Fruit fly (Drosophila melanogaster) whole organism, embryonic: Measurements from ENCODE around the gene CG6927.

Experiments
- Bgb ChIP-seq: fragments of 200-800 bp; sonication (Bioruptor generic); IDR thresholded peaks from 2 replicates; pipeline ENCODE4 v1.3.6; 2022; ENCODE audit warnings: missing biosample characterization, missing genetic modification characterization; ENCODE audit not compliant: partially characterized antibody
- CG10565 ChIP-seq: fragments of 200-800 bp; sonication (Bioruptor generic); optimal IDR thresholded peaks from 3 replicates; lab custom pipeline; 2016; ENCODE audit warnings: missing biosample characterization, mild to moderate bottlenecking, missing genetic modification characterization
- CG10959 ChIP-seq: fragments of 200-800 bp; sonication (Bioruptor generic); IDR thresholded peaks from 2 replicates; pipeline ENCODE4 v1.3.6; 2022; ENCODE audit warnings: missing biosample characterization, missing genetic modification characterization
- CG11093 ChIP-seq: fragments of 200-800 bp; sonication (Bioruptor generic); IDR thresholded peaks from 3 replicates; pipeline ENCODE4 v1.3.6; 2022; ENCODE audit warnings: missing biosample characterization, missing genetic modification characterization
- CG11247 ChIP-seq: fragments of 200-800 bp; sonication (Bioruptor generic); IDR thresholded peaks from 2 replicates; pipeline ENCODE4 v1.3.6; 2022; ENCODE audit warnings: missing biosample characterization, missing genetic modification characterization
- CG12769 ChIP-seq: fragments of 200-800 bp; sonication (Bioruptor generic); optimal IDR thresholded peaks from 2 replicates; lab custom pipeline; 2019; ENCODE audit warnings: missing biosample characterization, mild to moderate bottlenecking, missing genetic modification characterization, moderate library complexity
- CG12942 ChIP-seq: fragments of 200-800 bp; sonication (Bioruptor generic); optimal IDR thresholded peaks from 3 replicates; lab custom pipeline; 2016; ENCODE audit warnings: missing biosample characterization, missing genetic modification characterization
- CG13424 ChIP-seq: fragments of 200-800 bp; sonication (Bioruptor generic); optimal IDR thresholded peaks from 2 replicates; lab custom pipeline; 2019; ENCODE audit warnings: missing biosample characterization, mild to moderate bottlenecking, missing genetic modification characterization, moderate library complexity
- CG14050 ChIP-seq: fragments of 200-800 bp; sonication (Bioruptor generic); IDR thresholded peaks from 3 replicates; pipeline ENCODE4 v1.3.6; 2022; ENCODE audit warnings: missing biosample characterization, missing genetic modification characterization
- CG15479 ChIP-seq: fragments of 200-800 bp; sonication (Bioruptor generic); optimal IDR thresholded peaks from 3 replicates; lab custom pipeline; 2019; ENCODE audit warnings: missing biosample characterization, mild to moderate bottlenecking, missing genetic modification characterization, moderate library complexity
- CG1603 ChIP-seq: fragments of 200-800 bp; sonication (Bioruptor generic); optimal IDR thresholded peaks from 2 replicates; lab custom pipeline; 2019; ENCODE audit warnings: missing biosample characterization, mild to moderate bottlenecking, missing genetic modification characterization, moderate library complexity
- CG17385 ChIP-seq: fragments of 200-800 bp; sonication (Bioruptor generic); optimal IDR thresholded peaks from 3 replicates; lab custom pipeline; 2018; ENCODE audit warnings: missing biosample characterization, mild to moderate bottlenecking, missing genetic modification characterization
- CG17568 ChIP-seq: fragments of 200-800 bp; sonication (Bioruptor generic); optimal IDR thresholded peaks from 2 replicates; lab custom pipeline; 2018; ENCODE audit warnings: missing biosample characterization, mild to moderate bottlenecking, missing genetic modification characterization, moderate library complexity
- CG17829 ChIP-seq: fragments of 200-800 bp; optimal IDR thresholded peaks from 2 replicates; lab custom pipeline; 2019; ENCODE audit warnings: missing biosample characterization, mild to moderate bottlenecking, missing genetic modification characterization, moderate library complexity
- CG18599 ChIP-seq: fragments of 200-800 bp; sonication (Bioruptor generic); optimal IDR thresholded peaks from 3 replicates; lab custom pipeline; 2017; ENCODE audit warnings: missing biosample characterization, missing genetic modification characterization, mild to moderate bottlenecking, moderate library complexity, missing genetic modification reagents
- CG2678 ChIP-seq: fragments of 200-800 bp; sonication (Bioruptor generic); optimal IDR thresholded peaks from 3 replicates; lab custom pipeline; 2019; ENCODE audit warnings: missing biosample characterization, mild to moderate bottlenecking, missing genetic modification characterization, moderate library complexity
- CG30431 ChIP-seq: fragments of 200-800 bp; sonication (Bioruptor generic); optimal IDR thresholded peaks from 2 replicates; lab custom pipeline; 2017; ENCODE audit warnings: missing biosample characterization, missing genetic modification characterization
- CG31441 ChIP-seq: fragments of 200-800 bp; sonication (Bioruptor generic); IDR thresholded peaks from 2 replicates; pipeline ENCODE4 v1.3.6; 2022; ENCODE audit warnings: missing biosample characterization, missing genetic modification characterization
- CG4404 ChIP-seq: fragments of 200-800 bp; sonication (Bioruptor generic); IDR thresholded peaks from 2 replicates; pipeline ENCODE4 v1.3.6; 2022; ENCODE audit warnings: missing biosample characterization, missing genetic modification characterization
- CG4617 ChIP-seq: fragments of 200-800 bp; sonication (Bioruptor generic); optimal IDR thresholded peaks from 3 replicates; lab custom pipeline; 2016; ENCODE audit warnings: missing biosample characterization, missing genetic modification characterization, borderline replicate concordance
- CG4854 ChIP-seq: fragments of 200-800 bp; sonication (Bioruptor generic); optimal IDR thresholded peaks from 2 replicates; lab custom pipeline; 2016; ENCODE audit warnings: missing biosample characterization, missing genetic modification characterization, inconsistent platforms
- CG5180 ChIP-seq: fragments of 200-800 bp; sonication (Bioruptor generic); optimal IDR thresholded peaks from 3 replicates; lab custom pipeline; 2017; ENCODE audit warnings: missing biosample characterization, missing genetic modification characterization, mild to moderate bottlenecking, moderate library complexity, missing genetic modification reagents
- CG6683 ChIP-seq: fragments of 200-800 bp; sonication (Bioruptor generic); optimal IDR thresholded peaks from 2 replicates; lab custom pipeline; 2017; ENCODE audit warnings: missing biosample characterization, mild to moderate bottlenecking, missing genetic modification characterization, missing genetic modification reagents
- CG6689 ChIP-seq: fragments of 200-800 bp; sonication (Bioruptor generic); IDR thresholded peaks from 2 replicates; pipeline ENCODE4 v1.3.6; 2022; ENCODE audit warnings: missing biosample characterization, missing genetic modification characterization
- CG7357 ChIP-seq: fragments of 200-800 bp; sonication (Bioruptor generic); IDR thresholded peaks from 3 replicates; pipeline ENCODE4 v1.3.6; 2022; ENCODE audit warnings: missing biosample characterization, missing genetic modification characterization
- CG9876 ChIP-seq: fragments of 200-800 bp; sonication (Bioruptor generic); optimal IDR thresholded peaks from 2 replicates; lab custom pipeline; 2016; ENCODE audit warnings: missing biosample characterization, missing genetic modification characterization
- CrebB ChIP-seq: fragments of 200-800 bp; sonication (Bioruptor generic); optimal IDR thresholded peaks from 3 replicates; lab custom pipeline; 2018; ENCODE audit warnings: missing biosample characterization, mild to moderate bottlenecking, missing genetic modification characterization
- D ChIP-seq, 2 experiments: fragments of 200-800 bp in 1 of 2; fragments of >200 bp in 1 of 2; sonication (Bioruptor generic) in 1 of 2; optimal IDR thresholded peaks; 2 replicates in 1 of 2; 3 replicates in 1 of 2; lab custom pipeline; 2017; ENCODE audit warnings: mild to moderate bottlenecking in 1 of 2, missing biosample characterization in 1 of 2, missing genetic modification characterization in 1 of 2, missing genetic modification reagents in 1 of 2
- Dp ChIP-seq: fragments of 200-800 bp; sonication (Bioruptor generic); optimal IDR thresholded peaks from 2 replicates; lab custom pipeline; 2018; ENCODE audit warnings: missing biosample characterization, mild to moderate bottlenecking, missing genetic modification characterization, moderate library complexity
- Fer2 ChIP-seq: fragments of 200-800 bp; sonication (Bioruptor generic); optimal IDR thresholded peaks from 2 replicates; lab custom pipeline; 2018; ENCODE audit warnings: missing biosample characterization, mild to moderate bottlenecking, missing genetic modification characterization, moderate library complexity
- HLH4C ChIP-seq: fragments of 200-800 bp; sonication (Bioruptor generic); IDR thresholded peaks from 3 replicates; pipeline ENCODE4 v1.3.6; 2022; ENCODE audit warnings: missing biosample characterization, missing genetic modification characterization; ENCODE audit not compliant: partially characterized antibody
- HLH54F ChIP-seq: fragments of 200-800 bp; sonication (Bioruptor generic); optimal IDR thresholded peaks from 3 replicates; lab custom pipeline; 2016; ENCODE audit warnings: missing biosample characterization, missing genetic modification characterization
- MBD-R2 ChIP-seq: fragments of 200-800 bp; sonication (Bioruptor generic); IDR thresholded peaks from 2 replicates; pipeline ENCODE4 v1.3.6; 2022; ENCODE audit warnings: missing biosample characterization, missing genetic modification characterization
- Med ChIP-seq: fragments of 200-800 bp; sonication (Bioruptor generic); peaks from one replicate; lab custom pipeline; 2016; ENCODE audit warnings: missing biosample characterization, missing genetic modification characterization, mild to moderate bottlenecking, inconsistent platforms, moderate library complexity
- Rfx ChIP-seq: fragments of 200-800 bp; sonication (Bioruptor generic); IDR thresholded peaks from 2 replicates; pipeline ENCODE4 v1.3.6; 2022; ENCODE audit warnings: missing biosample characterization, missing genetic modification characterization
- Sin3A ChIP-seq: fragments of >200 bp; optimal IDR thresholded peaks from 2 replicates; lab custom pipeline; 2018
- ac ChIP-seq: fragments of 200-800 bp; sonication (Bioruptor generic); optimal IDR thresholded peaks from 3 replicates; lab custom pipeline; 2017; ENCODE audit warnings: missing biosample characterization, mild to moderate bottlenecking, missing genetic modification characterization
- amos ChIP-seq: fragments of 200-800 bp; sonication (Bioruptor generic); IDR thresholded peaks from 2 replicates; pipeline ENCODE4 v1.3.6; 2022; ENCODE audit warnings: missing biosample characterization, missing genetic modification characterization; ENCODE audit not compliant: partially characterized antibody
- ase ChIP-seq: fragments of 200-800 bp; sonication (Bioruptor generic); IDR thresholded peaks from 3 replicates; pipeline ENCODE4 v1.3.6; 2022; ENCODE audit warnings: missing biosample characterization, missing genetic modification characterization
- bsh ChIP-seq, 2 experiments: fragments of 200-800 bp; sonication (Bioruptor generic); optimal IDR thresholded peaks; 2 replicates each; lab custom pipeline; 2017 to 2018; ENCODE audit warnings: mild to moderate bottlenecking in 2 of 2, missing biosample characterization in 2 of 2, missing genetic modification characterization in 2 of 2, moderate library complexity in 1 of 2
- esg ChIP-seq: fragments of 200-800 bp; sonication (Bioruptor generic); conservative IDR thresholded peaks from 2 replicates; pipeline ENCODE4 v1.3.6; 2022; ENCODE audit warnings: missing biosample characterization, missing genetic modification characterization
- ewg ChIP-seq: fragments of 200-800 bp; sonication (Bioruptor generic); optimal IDR thresholded peaks from 3 replicates; lab custom pipeline; 2017; ENCODE audit warnings: mild to moderate bottlenecking, missing biosample characterization, missing genetic modification reagents, missing genetic modification characterization
- gcm ChIP-seq: fragments of 200-800 bp; sonication (Bioruptor generic); optimal IDR thresholded peaks from 2 replicates; lab custom pipeline; 2019; ENCODE audit warnings: missing biosample characterization, mild to moderate bottlenecking, missing genetic modification characterization, moderate library complexity
- maf-S ChIP-seq: fragments of 200-800 bp; sonication (Bioruptor generic); optimal IDR thresholded peaks from 2 replicates; lab custom pipeline; 2016; ENCODE audit warnings: missing biosample characterization, missing genetic modification characterization
- pan ChIP-seq, 4 experiments: fragments of >200 bp in 3 of 4; fragments of 200-800 bp in 1 of 4; sonication (Bioruptor generic) in 1 of 4; optimal IDR thresholded peaks in 3 of 4; IDR thresholded peaks in 1 of 4; 2 replicates each; pipeline versions ENCODE4 v1.3.6 to Lab custom; 2017 to 2022; ENCODE audit warnings: missing biosample characterization in 2 of 4, missing genetic modification characterization in 2 of 4, mixed read lengths in 1 of 4
- pho ChIP-seq: fragments of 200-800 bp; sonication (Bioruptor generic); optimal IDR thresholded peaks from 2 replicates; lab custom pipeline; 2016; ENCODE audit warnings: missing biosample characterization, missing genetic modification characterization
- stwl ChIP-seq: fragments of 200-800 bp; sonication (Bioruptor generic); optimal IDR thresholded peaks from 3 replicates; lab custom pipeline; 2018; ENCODE audit warnings: missing biosample characterization, mild to moderate bottlenecking, missing genetic modification characterization, moderate library complexity
- tna ChIP-seq: fragments of 200-800 bp; sonication (Bioruptor generic); IDR thresholded peaks from 2 replicates; pipeline ENCODE4 v1.3.6; 2022; ENCODE audit warnings: missing biosample characterization, missing genetic modification characterization; ENCODE audit not compliant: partially characterized antibody
- vvl ChIP-seq: fragments of 200-800 bp; sonication (Bioruptor generic); IDR thresholded peaks from 2 replicates; pipeline ENCODE4 v1.3.6; 2022; ENCODE audit warnings: missing biosample characterization, missing genetic modification characterization

CG6927 gene

dm6 chrX:4906573-4906972, at the start of gene CG6927 (continued):
- TF ChIP-seq HLH4C (no peak), D (optimal IDR thresholded peaks at IDR 0.05; lab: Kevin White, UChicago) (no peak), D (GFP tag; optimal IDR thresholded peaks at IDR 0.05; lab: Kevin White, UChicago) (no peak), bsh (GFP tag; optimal IDR thresholded peaks at IDR 0.05; lab: Kevin White, UChicago) (peak in 1 of 2 experiments; percentile 70), CG6683 (GFP tag; lab: Kevin White, UChicago) (no peak), Rfx (peak; percentile 90), CG14050 (GFP tag; lab: Robert Waterston, UW) (peak; percentile 88), CG5180 (no peak), CG18599 (GFP tag; lab: Kevin White, UChicago) (peak; percentile 63), ase (peak; percentile 87), Bgb (GFP tag; lab: Robert Waterston, UW) (no peak), pho (no peak), Dp (peak; percentile 69), CG12769 (tag; lab: Kevin White, UChicago) (peak; percentile 67), CG15479 (GFP tag; lab: Kevin White, UChicago) (no peak), maf-S (GFP tag; lab: Kevin White, UChicago) (no peak), MBD-R2 (GFP tag; lab: Robert Waterston, UW) (peak; percentile 71), CG31441 (peak; percentile 57; the same call in 1 of the 2 replicates), CG17829 (peak; percentile 66), CG2678 (peak; percentile 79), Fer2 (tag; lab: Kevin White, UChicago) (no peak), HLH54F (GFP tag; lab: Kevin White, UChicago) (no peak), esg (GFP tag; lab: Robert Waterston, UW) (peak; percentile 91), CG4854 (GFP tag; lab: Kevin White, UChicago) (no peak), CG10565 (GFP tag; lab: Kevin White, UChicago) (no peak), CG9876 (GFP tag; lab: Kevin White, UChicago) (no peak), CG4617 (no peak), CG17385 (GFP tag; lab: Kevin White, UChicago) (peak; percentile 47), amos (GFP tag; lab: Robert Waterston, UW) (no peak), CG6689 (GFP tag; lab: Robert Waterston, UW) (peak; percentile 97), CG17568 (GFP tag; lab: Kevin White, UChicago) (no peak), ewg (GFP tag; lab: Kevin White, UChicago) (peak; percentile 29), Sin3A (no peak), pan (optimal IDR thresholded peaks at IDR 0.05; lab: Kevin White, UChicago) (no peak), pan (GFP tag; optimal IDR thresholded peaks at IDR 0.05 in 1 of 2, IDR thresholded peaks at IDR 0.05 in 1 of 2) (peak in 1 of 2 experiments; percentile 95), Med (peak; percentile 43), vvl (GFP tag; lab: Robert Waterston, UW) (peak; percentile 96), CG13424 (tag; lab: Kevin White, UChicago) (peak; percentile 74), CG1603 (tag; lab: Kevin White, UChicago) (peak; percentile 69), CG10959 (peak; percentile 38; the same call in 1 of the 2 replicates), CrebB (tag; lab: Kevin White, UChicago) (no peak), tna (GFP tag; lab: Robert Waterston, UW) (no peak), ac (GFP tag; lab: Kevin White, UChicago) (no peak), gcm (GFP tag; lab: Kevin White, UChicago) (no peak), CG7357 (GFP tag; lab: Robert Waterston, UW) (peak; percentile 79), CG4404 (GFP tag; lab: Robert Waterston, UW) (peak; percentile 66), CG12942 (peak; percentile 44), CG11093 (GFP tag; lab: Robert Waterston, UW) (peak; percentile 90), CG30431 (GFP tag; lab: Kevin White, UChicago) (peak; percentile 28), stwl (tag; lab: Kevin White, UChicago) (peak; percentile 13), CG11247 (GFP tag; lab: Robert Waterston, UW) (peak; percentile 85)
